Worm (Caenorhabditis elegans) whole organism, L4 larva: ENCODE measurements around the gene clec-208.

ENCODE experiments used
- F26F4.8 ChIP-seq: fragments of 200-800 bp; sonication (Bioruptor generic); conservative IDR thresholded peaks from 2 replicates; pipeline ENCODE4 v1.3.6; 2022; ENCODE audit warnings: missing genetic modification characterization, missing compliant biosample characterization
- F49E8.2 ChIP-seq: sonication (generic microtip); optimal IDR thresholded peaks from 2 replicates; lab custom pipeline; 2016; ENCODE audit warnings: missing compliant biosample characterization, mild to moderate bottlenecking, missing genetic modification characterization, borderline replicate concordance
- T26A8.4 ChIP-seq: fragments of 200-800 bp; sonication (Bioruptor generic); IDR thresholded peaks from 2 replicates; pipeline ENCODE4 v1.3.6; 2022; ENCODE audit warnings: missing genetic modification characterization, missing compliant biosample characterization
- aha-1 ChIP-seq: fragments of 150-350 bp; peaks from one replicate; lab custom pipeline; 2014; ENCODE audit warnings: missing biosample characterization, missing genetic modification characterization
- aly-2 ChIP-seq: sonication (generic microtip); optimal IDR thresholded peaks from 2 replicates; lab custom pipeline; 2018; ENCODE audit warnings: missing biosample characterization, missing genetic modification characterization
- ama-1 ChIP-seq: fragments of 150-350 bp; optimal IDR thresholded peaks from 2 replicates; lab custom pipeline; 2014; ENCODE audit warnings: inconsistent platforms, mixed read lengths
- arid-1 ChIP-seq: fragments of 200-800 bp; sonication (Bioruptor generic); conservative IDR thresholded peaks from 2 replicates; pipeline ENCODE4 v1.3.6; 2022; ENCODE audit warnings: missing genetic modification reagents, missing genetic modification characterization, missing compliant biosample characterization
- ceh-20 ChIP-seq: fragments of 200-800 bp; sonication (Bioruptor generic); IDR thresholded peaks from 2 replicates; pipeline ENCODE4 v1.3.6; 2022; ENCODE audit warnings: missing genetic modification reagents, missing genetic modification characterization, missing compliant biosample characterization
- ceh-28 ChIP-seq: fragments of 150-350 bp; optimal IDR thresholded peaks from 2 replicates; lab custom pipeline; 2014; ENCODE audit warnings: missing biosample characterization, missing genetic modification reagents, missing genetic modification characterization
- ceh-62 ChIP-seq: sonication (generic microtip); optimal IDR thresholded peaks from 2 replicates; lab custom pipeline; 2017; ENCODE audit warnings: missing biosample characterization, missing genetic modification characterization
- cey-2 ChIP-seq: sonication (generic microtip); optimal IDR thresholded peaks from 3 replicates; lab custom pipeline; 2017; ENCODE audit warnings: missing genetic modification characterization, mild to moderate bottlenecking, missing compliant biosample characterization, antibody characterized with exemption, borderline replicate concordance; ENCODE audit not compliant: insufficient read depth
- ctbp-1 ChIP-seq: fragments of 200-800 bp; sonication (Bioruptor generic); IDR thresholded peaks from 2 replicates; pipeline ENCODE4 v1.3.6; 2022; ENCODE audit warnings: missing genetic modification reagents, missing genetic modification characterization, missing compliant biosample characterization
- daf-16 ChIP-seq, 3 experiments: sonication (generic microtip); optimal IDR thresholded peaks; 2 replicates each; lab custom pipeline; 2016 to 2017; ENCODE audit warnings: missing genetic modification characterization in 3 of 3, missing genetic modification reagents in 3 of 3, mild to moderate bottlenecking in 2 of 3, missing compliant biosample characterization in 2 of 3, missing biosample characterization in 1 of 3, moderate library complexity in 1 of 3
- daf-8 ChIP-seq: fragments of 200-800 bp; sonication (Bioruptor generic); IDR thresholded peaks from 2 replicates; pipeline ENCODE4 v1.3.6; 2022; ENCODE audit warnings: missing genetic modification characterization, missing compliant biosample characterization
- dmd-6 ChIP-seq: fragments of 200-800 bp; sonication (Bioruptor generic); IDR thresholded peaks from 2 replicates; pipeline ENCODE4 v1.3.6; 2022; ENCODE audit warnings: missing genetic modification reagents, missing genetic modification characterization, missing compliant biosample characterization
- dmd-9 ChIP-seq: fragments of 200-800 bp; sonication (Bioruptor generic); IDR thresholded peaks from 2 replicates; pipeline ENCODE4 v1.3.6; 2022; ENCODE audit warnings: missing genetic modification reagents, missing genetic modification characterization, missing compliant biosample characterization
- duxl-1 ChIP-seq: sonication (generic microtip); optimal IDR thresholded peaks from 2 replicates; lab custom pipeline; 2016; ENCODE audit warnings: mild to moderate bottlenecking, missing genetic modification characterization, moderate library complexity, missing compliant biosample characterization; ENCODE audit not compliant: poor library complexity
- dve-1 ChIP-seq: sonication (generic microtip); optimal IDR thresholded peaks from 2 replicates; lab custom pipeline; 2017; ENCODE audit warnings: antibody characterized with exemption, mild to moderate bottlenecking, missing genetic modification characterization, missing compliant biosample characterization; ENCODE audit not compliant: insufficient read depth
- fkh-10 ChIP-seq: fragments of 150-350 bp; optimal IDR thresholded peaks from 2 replicates; lab custom pipeline; 2014; ENCODE audit warnings: missing biosample characterization, missing genetic modification reagents, missing genetic modification characterization
- hlh-11 ChIP-seq: fragments of 200-800 bp; sonication (Bioruptor generic); optimal IDR thresholded peaks from 2 replicates; lab custom pipeline; 2018; ENCODE audit warnings: mild to moderate bottlenecking, missing genetic modification characterization, missing compliant biosample characterization
- jun-1 ChIP-seq: fragments of 150-350 bp; optimal IDR thresholded peaks from 2 replicates; lab custom pipeline; 2014; ENCODE audit warnings: missing biosample characterization, missing genetic modification reagents, missing genetic modification characterization
- lin-15B ChIP-seq: fragments of 150-350 bp; sonication (generic microtip); optimal IDR thresholded peaks from 3 replicates; lab custom pipeline; 2014; ENCODE audit warnings: missing biosample characterization, missing genetic modification characterization
- madf-5 ChIP-seq, 2 experiments: fragments of 200-800 bp; sonication (Bioruptor generic); IDR thresholded peaks; 2 replicates each; pipeline ENCODE4 v1.3.6; 2022; ENCODE audit warnings: missing compliant biosample characterization in 2 of 2, missing genetic modification characterization in 2 of 2
- mes-2 ChIP-seq: sonication (generic microtip); optimal IDR thresholded peaks from 2 replicates; lab custom pipeline; 2016; ENCODE audit warnings: missing genotype, mild to moderate bottlenecking, missing genetic modification characterization, missing compliant biosample characterization; ENCODE audit not compliant: poor library complexity, severe bottlenecking
- nhr-111 ChIP-seq: fragments of 200-800 bp; sonication (Bioruptor generic); optimal IDR thresholded peaks from 2 replicates; lab custom pipeline; 2018; ENCODE audit warnings: mild to moderate bottlenecking, missing genetic modification characterization, missing compliant biosample characterization
- nhr-237 ChIP-seq: sonication (generic microtip); optimal IDR thresholded peaks from 2 replicates; lab custom pipeline; 2017; ENCODE audit warnings: missing biosample characterization, missing genetic modification characterization
- nhr-25 ChIP-seq: sonication (generic microtip); optimal IDR thresholded peaks from 2 replicates; lab custom pipeline; 2017; ENCODE audit warnings: missing genetic modification characterization, mild to moderate bottlenecking, missing compliant biosample characterization, antibody characterized with exemption, moderate library complexity, borderline replicate concordance; ENCODE audit not compliant: insufficient read depth
- nhr-28 ChIP-seq: fragments of 150-350 bp; optimal IDR thresholded peaks from 2 replicates; lab custom pipeline; 2014; ENCODE audit warnings: missing biosample characterization, missing genetic modification characterization
- nhr-41 ChIP-seq: fragments of 200-800 bp; sonication (Bioruptor generic); IDR thresholded peaks from 2 replicates; pipeline ENCODE4 v1.3.6; 2022; ENCODE audit warnings: missing genetic modification reagents, missing genetic modification characterization, missing compliant biosample characterization
- nhr-48 ChIP-seq: sonication (generic microtip); optimal IDR thresholded peaks from 2 replicates; lab custom pipeline; 2016; ENCODE audit warnings: mild to moderate bottlenecking, missing genetic modification characterization, missing compliant biosample characterization
- nhr-76 ChIP-seq: fragments of 150-350 bp; optimal IDR thresholded peaks from 2 replicates; lab custom pipeline; 2014; ENCODE audit warnings: missing biosample characterization, missing genetic modification characterization
- nhr-77 ChIP-seq: fragments of 150-350 bp; optimal IDR thresholded peaks from 2 replicates; lab custom pipeline; 2014; ENCODE audit warnings: missing biosample characterization, missing genetic modification characterization
- pha-4 ChIP-seq, 2 experiments: fragments of 150-350 bp in 1 of 2; fragments of 200-800 bp in 1 of 2; sonication (Bioruptor generic) in 1 of 2; IDR thresholded peaks in 1 of 2; optimal IDR thresholded peaks in 1 of 2; 2 replicates each; pipeline versions ENCODE4 v1.3.6 to Lab custom; 2014 to 2022; ENCODE audit warnings: missing genetic modification characterization in 2 of 2, missing genetic modification reagents in 2 of 2, missing biosample characterization in 1 of 2, missing compliant biosample characterization in 1 of 2
- php-3 ChIP-seq: fragments of 200-800 bp; sonication (Bioruptor generic); IDR thresholded peaks from 2 replicates; pipeline ENCODE4 v1.3.6; 2022; ENCODE audit warnings: missing genetic modification reagents, missing genetic modification characterization, missing compliant biosample characterization
- pqm-1 ChIP-seq: sonication (generic microtip); optimal IDR thresholded peaks from 2 replicates; lab custom pipeline; 2017; ENCODE audit warnings: missing biosample characterization, missing genetic modification characterization
- sdz-12 ChIP-seq: fragments of 200-800 bp; sonication (Bioruptor generic); optimal IDR thresholded peaks from 2 replicates; lab custom pipeline; 2018; ENCODE audit warnings: mild to moderate bottlenecking, missing genetic modification characterization, missing compliant biosample characterization
- skn-1 ChIP-seq: fragments of 150-350 bp; optimal IDR thresholded peaks from 2 replicates; lab custom pipeline; 2014; ENCODE audit warnings: missing biosample characterization, missing genetic modification characterization
- spr-1 ChIP-seq: sonication (generic microtip); optimal IDR thresholded peaks from 2 replicates; lab custom pipeline; 2016; ENCODE audit warnings: mild to moderate bottlenecking, missing genetic modification characterization, missing compliant biosample characterization
- tra-1 ChIP-seq: fragments of 200-800 bp; sonication (Bioruptor generic); IDR thresholded peaks from 2 replicates; pipeline ENCODE4 v1.3.6; 2022; ENCODE audit warnings: missing genetic modification reagents, missing genetic modification characterization, missing compliant biosample characterization
- zag-1 ChIP-seq: fragments of 150-350 bp; optimal IDR thresholded peaks from 2 replicates; lab custom pipeline; 2014; ENCODE audit warnings: missing biosample characterization, missing genetic modification characterization
- zfp-3 ChIP-seq: fragments of 200-800 bp; sonication (Bioruptor generic); conservative IDR thresholded peaks from 2 replicates; pipeline ENCODE4 v1.3.6; 2022; ENCODE audit warnings: missing genetic modification reagents, missing genetic modification characterization, missing compliant biosample characterization
- ztf-11 ChIP-seq: fragments of 150-350 bp; optimal IDR thresholded peaks from 2 replicates; lab custom pipeline; 2014; ENCODE audit warnings: missing biosample characterization, missing genetic modification characterization
- ztf-7 ChIP-seq: fragments of 150-350 bp; optimal IDR thresholded peaks from 2 replicates; lab custom pipeline; 2014; ENCODE audit warnings: missing biosample characterization, missing genetic modification characterization

Gene clec-208

DNA sequence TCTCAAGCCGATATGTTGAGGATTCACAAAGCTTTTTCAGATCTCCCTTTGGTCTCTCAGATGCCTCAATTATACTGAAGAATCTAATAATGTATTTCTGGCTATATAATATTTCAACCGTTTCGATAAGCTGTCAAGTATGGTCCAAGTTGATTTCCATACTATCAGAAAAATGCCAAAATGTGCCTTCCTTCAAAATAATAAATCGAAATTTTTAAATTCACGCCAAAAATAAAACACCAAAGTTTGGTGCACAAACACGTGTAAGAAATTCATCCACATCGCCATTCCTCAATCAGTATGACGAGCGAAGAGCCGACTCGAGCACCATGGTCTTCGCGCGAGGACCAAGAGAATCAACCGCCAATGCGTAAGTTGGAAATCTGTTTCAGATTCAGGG is 21.8 kb downstream of the clec-208 start, which contains the start of gene F22F7.11:
F22F7.11 (plus strand) TSS at position 301 of the 400 bp plus-strand sequence.
- TF ChIP-seq F26F4.8: no peak
- TF ChIP-seq ctbp-1 (GFP tag; lab: Robert Waterston, UW): no peak
- TF ChIP-seq ztf-7 (tag; lab: Kevin White, UChicago): no peak
- TF ChIP-seq ama-1: no peak
- no peak for TF ChIP-seq jun-1 (tag; lab: Kevin White, UChicago)
- no peak for TF ChIP-seq F49E8.2 (tag; lab: Kevin White, UChicago)
- TF ChIP-seq nhr-25 (tag; lab: Kevin White, UChicago): no peak
- TF ChIP-seq pha-4 (GFP tag; IDR thresholded peaks at IDR 0.05; lab: Robert Waterston, UW): no peak
- no peak for TF ChIP-seq pha-4 (tag; optimal IDR thresholded peaks at IDR 0.05; lab: Kevin White, UChicago)

DNA sequence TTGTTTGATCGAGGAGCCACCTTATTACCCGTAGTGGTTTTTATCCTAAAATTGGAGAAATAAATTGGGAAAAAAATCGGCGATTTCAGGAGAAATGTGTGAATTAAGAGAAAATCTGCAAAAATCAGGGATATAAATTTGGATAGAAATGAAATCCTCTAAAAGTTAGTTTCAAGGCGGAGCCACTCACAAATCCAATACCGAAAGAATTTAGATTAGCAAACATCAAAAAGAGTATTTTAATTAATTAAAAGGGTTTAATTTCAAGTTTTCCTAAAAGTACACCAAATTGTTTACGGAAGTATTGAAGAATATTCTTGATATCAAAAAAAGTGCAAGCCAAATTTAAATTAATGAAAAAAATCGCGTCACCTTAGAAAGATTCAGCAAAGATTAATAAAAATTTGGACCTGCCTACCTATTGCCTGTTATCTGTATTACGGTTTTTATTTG is 24.2 kb downstream of the clec-208 start, which contains the start of gene F22F7.8:
F22F7.8 (minus strand) TSS at position 51 of the 453 bp plus-strand sequence.
- TF ChIP-seq nhr-237 (tag; lab: Kevin White, UChicago): no peak
- TF ChIP-seq aha-1 (tag; lab: Kevin White, UChicago): peak; percentile 91
- no peak for TF ChIP-seq cey-2 (tag; lab: Kevin White, UChicago)

DNA sequence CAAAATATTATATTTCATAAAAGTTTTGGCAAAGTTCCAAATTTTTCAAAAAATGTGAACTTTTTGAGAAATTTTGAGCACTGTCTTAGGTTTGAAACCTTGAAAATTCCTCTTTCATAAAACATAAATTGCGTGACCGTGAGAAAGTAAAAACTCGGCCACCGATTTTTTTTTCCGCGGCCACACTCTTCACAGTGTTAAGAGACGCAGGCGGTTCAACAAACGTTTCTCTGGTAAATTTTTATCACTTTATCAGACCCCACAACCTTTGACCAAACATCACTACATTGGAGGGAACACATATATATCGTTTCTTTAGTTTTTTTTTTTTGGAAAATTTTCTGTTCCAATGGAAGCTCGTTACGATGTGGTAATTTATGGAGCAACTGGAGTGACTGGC is 24.8 kb downstream of the clec-208 start, which contains the start of gene F22F7.2:
F22F7.2 (plus strand) TSS at position 266 of the 400 bp plus-strand sequence.
- no peak for TF ChIP-seq duxl-1 (tag; lab: Kevin White, UChicago)
- peak; percentile 39 for TF ChIP-seq nhr-28 (tag; lab: Kevin White, UChicago)
- TF ChIP-seq dve-1 (tag; lab: Kevin White, UChicago): peak; percentile 43
- no peak for TF ChIP-seq aha-1 (tag; lab: Kevin White, UChicago)
- TF ChIP-seq hlh-11: peak; percentile 26
- 0 out of 2 replicates have a peak, but pooled peaks have one; percentile 17 for TF ChIP-seq nhr-41 (GFP tag; lab: Robert Waterston, UW)
- TF ChIP-seq ceh-28 (tag; lab: Kevin White, UChicago): no peak
- peak; percentile 63 for TF ChIP-seq mes-2 (tag; lab: Kevin White, UChicago)
- TF ChIP-seq php-3: peak; percentile 27; the same call in 1 of the 2 replicates
- peak; percentile 53; the same call in 1 of the 2 replicates for TF ChIP-seq tra-1 (GFP tag; lab: Robert Waterston, UW)
- TF ChIP-seq dmd-6 (GFP tag; lab: Robert Waterston, UW): peak; percentile 32
- no peak for TF ChIP-seq zfp-3

DNA sequence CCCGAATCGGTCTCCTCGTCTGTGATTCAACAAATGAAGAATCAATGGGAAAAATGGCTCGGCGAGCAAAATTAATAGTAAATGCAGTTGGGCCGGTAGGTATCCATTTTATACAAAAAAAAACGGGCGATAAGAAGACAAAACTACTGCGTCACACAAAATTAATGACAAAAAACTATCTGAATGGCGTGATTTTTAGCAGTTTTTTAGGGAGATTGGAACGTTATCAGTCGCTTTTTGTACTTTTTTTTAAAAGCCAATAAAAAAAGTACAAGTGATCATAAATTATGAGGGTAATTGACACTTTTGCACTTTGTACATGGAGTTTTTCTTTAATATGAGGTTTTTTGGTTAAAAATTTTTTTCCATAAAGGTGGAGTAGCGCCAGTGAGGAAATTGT is 25.4 kb downstream of the clec-208 start:
- TF ChIP-seq dmd-9 (GFP tag; lab: Robert Waterston, UW) (no peak), sdz-12 (GFP tag; lab: Kevin White, UChicago) (no peak), ceh-28 (tag; lab: Kevin White, UChicago) (no peak), dmd-6 (GFP tag; lab: Robert Waterston, UW) (peak; percentile 86), nhr-77 (no peak), dve-1 (tag; lab: Kevin White, UChicago) (peak; percentile 51), nhr-48 (no peak), php-3 (peak; percentile 94), ztf-7 (tag; lab: Kevin White, UChicago) (no peak), arid-1 (no peak), ztf-11 (tag; lab: Kevin White, UChicago) (no peak), tra-1 (GFP tag; lab: Robert Waterston, UW) (peak; percentile 78), aha-1 (tag; lab: Kevin White, UChicago) (no peak), T26A8.4 (GFP tag; lab: Robert Waterston, UW) (no peak), nhr-111 (GFP tag; lab: Kevin White, UChicago) (no peak), pqm-1 (peak; percentile 72), lin-15B (no peak), fkh-10 (GFP tag; lab: Kevin White, UChicago) (no peak), madf-5 (GFP tag; IDR thresholded peaks at IDR 0.05; lab: Robert Waterston, UW) (no peak), ceh-20 (GFP tag; lab: Robert Waterston, UW) (peak; percentile 83), zag-1 (no peak), daf-16 (GFP tag; optimal IDR thresholded peaks at IDR 0.05; lab: Kevin White, UChicago) (no peak), daf-16 (tag; optimal IDR thresholded peaks at IDR 0.05; lab: Kevin White, UChicago) (peak; percentile 10), spr-1 (tag; lab: Kevin White, UChicago) (no peak), aly-2 (tag; lab: Kevin White, UChicago) (no peak), skn-1 (tag; lab: Kevin White, UChicago) (no peak), daf-8 (GFP tag; lab: Robert Waterston, UW) (no peak), nhr-76 (no peak), nhr-28 (tag; lab: Kevin White, UChicago) (peak; percentile 1), ceh-62 (tag; lab: Kevin White, UChicago) (no peak)
